Fruit fly (Drosophila melanogaster): ENCODE data around the gene Elys.
A peak's percentile ranks its signal among the peaks of the same experiment; 100 is the strongest.

Elys gene

dm6 chrX:19642819-19643504 is 9.1 kb upstream of the Elys start, which contains the start of the genes CG12237 and Sec61gamma (continued):
- no peak for TF ChIP-seq D (optimal IDR thresholded peaks at IDR 0.05)
- TF ChIP-seq D (GFP tag; optimal IDR thresholded peaks at IDR 0.05): no peak
- no peak for TF ChIP-seq Scr (GFP tag; IDR thresholded peaks at IDR 0.05; ENCODE audit: partially characterized antibody)
- TF ChIP-seq MESR4 (GFP tag; optimal IDR thresholded peaks at IDR 0.05): peak; percentile 84
- no peak for TF ChIP-seq luna (GFP tag; optimal IDR thresholded peaks at IDR 0.05)
- TF ChIP-seq CG6654 (GFP tag; optimal IDR thresholded peaks at IDR 0.05): no peak
- peak; percentile 44 for TF ChIP-seq p53 (GFP tag; optimal IDR thresholded peaks at IDR 0.05)
- no peak for TF ChIP-seq CG5953 (GFP tag; IDR thresholded peaks at IDR 0.05)
- TF ChIP-seq ara (GFP tag; IDR thresholded peaks at IDR 0.05): no peak
- TF ChIP-seq sens (GFP tag): peak; percentile 71
- TF ChIP-seq gsb-n (tag; optimal IDR thresholded peaks at IDR 0.05): no peak
- no peak for TF ChIP-seq psq (GFP tag; optimal IDR thresholded peaks at IDR 0.05)
- no peak for TF ChIP-seq tgo (GFP tag; IDR thresholded peaks at IDR 0.05)
- TF ChIP-seq lola (GFP tag; optimal IDR thresholded peaks at IDR 0.05): no peak
- TF ChIP-seq CG2875 (GFP tag; optimal IDR thresholded peaks at IDR 0.05): no peak
- no peak for TF ChIP-seq CG2202 (tag; optimal IDR thresholded peaks at IDR 0.05)
- peak; percentile 62; the same call in 1 of the 3 replicates for TF ChIP-seq CG11456 (GFP tag; IDR thresholded peaks at IDR 0.05)
- TF ChIP-seq CG17361 (GFP tag; IDR thresholded peaks at IDR 0.05): peak; percentile 48; the same call in 2 of the 3 replicates
- TF ChIP-seq dan (GFP tag; IDR thresholded peaks at IDR 0.05): no peak
- TF ChIP-seq CG1602 (GFP tag; optimal IDR thresholded peaks at IDR 0.05): no peak
- no peak for TF ChIP-seq CG33557 (GFP tag; optimal IDR thresholded peaks at IDR 0.05)
- TF ChIP-seq cad (GFP tag; optimal IDR thresholded peaks at IDR 0.05): no peak
- TF ChIP-seq ranshi (GFP tag; IDR thresholded peaks at IDR 0.05): no peak
- peak; percentile 84 for TF ChIP-seq pzg (GFP tag; optimal IDR thresholded peaks at IDR 0.05)
- no peak for TF ChIP-seq Oaz (GFP tag; IDR thresholded peaks at IDR 0.05)
- peak; percentile 72 for TF ChIP-seq nom (GFP tag; optimal IDR thresholded peaks at IDR 0.05)
- TF ChIP-seq esg (GFP tag; conservative IDR thresholded peaks at IDR 0.05): no peak
- no peak for TF ChIP-seq CG7271 (tag; optimal IDR thresholded peaks at IDR 0.05)
- TF ChIP-seq CG9437 (GFP tag; optimal IDR thresholded peaks at IDR 0.05): no peak
- no peak for TF ChIP-seq sim (GFP tag; IDR thresholded peaks at IDR 0.05)
- TF ChIP-seq sob (GFP tag; IDR thresholded peaks at IDR 0.05): 0 out of 2 replicates have a peak, but pooled peaks have one; percentile 28
- peak; percentile 11 for TF ChIP-seq ewg (GFP tag; optimal IDR thresholded peaks at IDR 0.05)
- TF ChIP-seq Poxn (GFP tag; IDR thresholded peaks at IDR 0.05): no peak
- TF ChIP-seq Ets65A (GFP tag): peak; percentile 59
- TF ChIP-seq CG9609 (GFP tag; optimal IDR thresholded peaks at IDR 0.05): peak; percentile 24
- no peak for TF ChIP-seq Ptx1 (GFP tag; IDR thresholded peaks at IDR 0.05)
- peak in 1 of 2 experiments; percentile 11 for TF ChIP-seq chif (GFP tag; optimal IDR thresholded peaks at IDR 0.05)
- peak; percentile 28 for TF ChIP-seq grau (tag; optimal IDR thresholded peaks at IDR 0.05)
- no peak for TF ChIP-seq CG15073 (GFP tag; optimal IDR thresholded peaks at IDR 0.05)
- TF ChIP-seq CG12236 (GFP tag; optimal IDR thresholded peaks at IDR 0.05): no peak
- no peak for TF ChIP-seq CG7745 (tag; optimal IDR thresholded peaks at IDR 0.05)
- TF ChIP-seq CG30020 (tag; optimal IDR thresholded peaks at IDR 0.05): peak; percentile 28
- peak; percentile 33; the same call in 1 of the 2 replicates for TF ChIP-seq E2f2 (GFP tag; IDR thresholded peaks at IDR 0.05)
- TF ChIP-seq tin (GFP tag; optimal IDR thresholded peaks at IDR 0.05): no peak
- TF ChIP-seq ab (GFP tag; optimal IDR thresholded peaks at IDR 0.05): no peak
- no peak for TF ChIP-seq CTCF (GFP tag; optimal IDR thresholded peaks at IDR 0.05)
- TF ChIP-seq tll (GFP tag; optimal IDR thresholded peaks at IDR 0.05): no peak
- 0 out of 2 replicates have a peak, but pooled peaks have one; percentile 32 for TF ChIP-seq CG31441 (GFP tag; IDR thresholded peaks at IDR 0.05)
- no peak for TF ChIP-seq Optix (GFP tag; IDR thresholded peaks at IDR 0.05)
- TF ChIP-seq shn (GFP tag; optimal IDR thresholded peaks at IDR 0.05): no peak
- TF ChIP-seq mld (GFP tag; IDR thresholded peaks at IDR 0.05; ENCODE audit: partially characterized antibody): no peak
- no peak for TF ChIP-seq trh (GFP tag; optimal IDR thresholded peaks at IDR 0.05)

Measured in whole organism, embryonic.